Fruit fly (Drosophila melanogaster): Measurements from ENCODE around the gene CG46306.

Gene CG46306

DNA sequence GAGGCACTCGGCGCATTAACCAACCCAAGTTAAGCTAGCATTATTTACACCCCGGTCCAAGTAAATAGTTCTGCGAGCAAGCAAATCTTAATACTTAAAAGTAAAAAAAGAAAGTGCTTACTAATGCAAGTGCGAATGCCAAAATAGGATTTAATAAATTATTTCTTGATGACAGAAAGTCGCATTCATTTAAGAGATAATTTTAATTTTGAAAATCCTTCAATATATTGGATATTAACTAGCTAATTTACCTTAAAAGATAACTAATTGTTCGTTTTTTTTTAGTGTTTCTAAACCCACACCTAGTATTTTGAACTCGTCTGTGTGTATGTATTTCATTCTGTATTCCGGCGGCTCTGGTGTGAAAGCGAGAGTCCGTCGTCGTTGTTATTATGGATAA is 19.4 kb upstream of the CG46306 start (continued):
- TF ChIP-seq sens (GFP tag) = peak; percentile 85
- no peak for TF ChIP-seq Taf1 (GFP tag; IDR thresholded peaks at IDR 0.05)
- TF ChIP-seq CG10654 (GFP tag; optimal IDR thresholded peaks at IDR 0.05) = peak; percentile 26
- TF ChIP-seq CG7357 (GFP tag; IDR thresholded peaks at IDR 0.05) = no peak
- no peak for TF ChIP-seq sens-2 (GFP tag; IDR thresholded peaks at IDR 0.05)
- TF ChIP-seq Nf-YC (tag; optimal IDR thresholded peaks at IDR 0.05) = peak; percentile 14
- no peak for TF ChIP-seq CG10321 (GFP tag; IDR thresholded peaks at IDR 0.05)
- TF ChIP-seq onecut (GFP tag; IDR thresholded peaks at IDR 0.05) = peak; percentile 36; the same call in 1 of the 2 replicates
- TF ChIP-seq rib (GFP tag; IDR thresholded peaks at IDR 0.05) = no peak
- TF ChIP-seq pfk (GFP tag; optimal IDR thresholded peaks at IDR 0.05) = no peak
- no peak for TF ChIP-seq CG1603 (tag; optimal IDR thresholded peaks at IDR 0.05)
- TF ChIP-seq ssp (GFP tag; IDR thresholded peaks at IDR 0.05) = 0 out of 2 replicates have a peak, but pooled peaks have one; percentile 19
- peak; percentile 9 for TF ChIP-seq CG1602 (GFP tag; optimal IDR thresholded peaks at IDR 0.05)
- TF ChIP-seq CG15269 (tag; optimal IDR thresholded peaks at IDR 0.05) = peak; percentile 75
- TF ChIP-seq CG6765 (GFP tag; optimal IDR thresholded peaks at IDR 0.05) = no peak
- no peak for TF ChIP-seq BEAF-32 (GFP tag; optimal IDR thresholded peaks at IDR 0.05)
- 0 out of 3 replicates have a peak, but pooled peaks have one; percentile 28 for TF ChIP-seq CG34422 (GFP tag; IDR thresholded peaks at IDR 0.05)
- 0 out of 3 replicates have a peak, but pooled peaks have one; percentile 38 for TF ChIP-seq ci (GFP tag; IDR thresholded peaks at IDR 0.05)
- TF ChIP-seq CG2202 (tag; optimal IDR thresholded peaks at IDR 0.05) = no peak
- TF ChIP-seq HLHmδ (GFP tag; optimal IDR thresholded peaks at IDR 0.05) = no peak
- peak; percentile 47 for TF ChIP-seq CG18599 (GFP tag; optimal IDR thresholded peaks at IDR 0.05)
- peak; percentile 2 for TF ChIP-seq trem (tag; optimal IDR thresholded peaks at IDR 0.05)
- TF ChIP-seq lmd (GFP tag; IDR thresholded peaks at IDR 0.05) = peak; percentile 46
- no peak for TF ChIP-seq tll (GFP tag; optimal IDR thresholded peaks at IDR 0.05)
- TF ChIP-seq Meics (GFP tag; optimal IDR thresholded peaks at IDR 0.05) = peak; percentile 54
- no peak for TF ChIP-seq Stat92E (GFP tag; optimal IDR thresholded peaks at IDR 0.05)
- TF ChIP-seq CG4404 (GFP tag; IDR thresholded peaks at IDR 0.05) = no peak
- TF ChIP-seq pb (GFP tag; optimal IDR thresholded peaks at IDR 0.05) = no peak
- TF ChIP-seq CG4360 (GFP tag; IDR thresholded peaks at IDR 0.05) = no peak
- TF ChIP-seq kah (GFP tag; optimal IDR thresholded peaks at IDR 0.05) = peak; percentile 11
- peak; percentile 43 for TF ChIP-seq Hsf (GFP tag; optimal IDR thresholded peaks at IDR 0.05)
- no peak for TF ChIP-seq CG11247 (GFP tag; IDR thresholded peaks at IDR 0.05)
- TF ChIP-seq dm (GFP tag; optimal IDR thresholded peaks at IDR 0.05) = no peak
- no peak for TF ChIP-seq CG10462 (GFP tag; optimal IDR thresholded peaks at IDR 0.05)
- no peak for TF ChIP-seq lov (optimal IDR thresholded peaks at IDR 0.05)
- TF ChIP-seq lov (GFP tag; IDR thresholded peaks at IDR 0.05) = no peak
- TF ChIP-seq CG14710 (tag; optimal IDR thresholded peaks at IDR 0.05) = peak; percentile 33
- TF ChIP-seq hbn (GFP tag; IDR thresholded peaks at IDR 0.05; ENCODE audit: partially characterized antibody) = no peak
- TF ChIP-seq CG6689 (GFP tag; IDR thresholded peaks at IDR 0.05) = peak; percentile 49; the same call in 1 of the 2 replicates
- peak; percentile 43 for TF ChIP-seq ewg (GFP tag; optimal IDR thresholded peaks at IDR 0.05)
- TF ChIP-seq Nf-YB (GFP tag; optimal IDR thresholded peaks at IDR 0.05) = peak; percentile 34
- peak; percentile 40 for TF ChIP-seq NfI (GFP tag; optimal IDR thresholded peaks at IDR 0.05)
- peak; percentile 29 for TF ChIP-seq run (tag; optimal IDR thresholded peaks at IDR 0.05)
- peak; percentile 38; the same call in 1 of the 2 replicates for TF ChIP-seq slbo (GFP tag; IDR thresholded peaks at IDR 0.05)
- peak; percentile 43 for TF ChIP-seq Abd-B (GFP tag; optimal IDR thresholded peaks at IDR 0.05)
- no peak for TF ChIP-seq hkb (optimal IDR thresholded peaks at IDR 0.05)
- peak; percentile 73 for TF ChIP-seq hkb (GFP tag; IDR thresholded peaks at IDR 0.05)
- no peak for TF ChIP-seq Scr (GFP tag; IDR thresholded peaks at IDR 0.05; ENCODE audit: partially characterized antibody)
- TF ChIP-seq CG18262 (tag; optimal IDR thresholded peaks at IDR 0.05) = peak; percentile 50
- TF ChIP-seq B-H1 (GFP tag; IDR thresholded peaks at IDR 0.05) = 0 out of 3 replicates have a peak, but pooled peaks have one; percentile 10
- TF ChIP-seq PHDP (tag; optimal IDR thresholded peaks at IDR 0.05) = peak; percentile 66

Data from whole organism, embryonic.